Fruit fly (Drosophila melanogaster) whole organism, prepupa: ENCODE data around the gene Wdr59.
A peak's percentile ranks its signal among the peaks of the same experiment; 100 is the strongest.

Experiments
- Blimp-1 ChIP-seq: fragments of 200-800 bp; sonication (Bioruptor generic); optimal IDR thresholded peaks from 3 replicates; lab custom pipeline; 2017; ENCODE audit warnings: missing biosample characterization, missing genetic modification characterization, mild to moderate bottlenecking, moderate library complexity, missing genetic modification reagents
- CG10631 ChIP-seq: fragments of 200-800 bp; sonication (Bioruptor generic); optimal IDR thresholded peaks from 2 replicates; lab custom pipeline; 2016; ENCODE audit warnings: missing biosample characterization, missing genetic modification characterization
- CG10669 ChIP-seq: fragments of 200-800 bp; sonication (Bioruptor generic); optimal IDR thresholded peaks from 3 replicates; lab custom pipeline; 2018; ENCODE audit warnings: missing biosample characterization, mild to moderate bottlenecking, missing genetic modification characterization, moderate library complexity
- CG11294 ChIP-seq: fragments of 200-800 bp; sonication (Bioruptor generic); IDR thresholded peaks from 2 replicates; pipeline ENCODE4 v1.3.6; 2022; ENCODE audit warnings: missing biosample characterization, missing genetic modification characterization
- CG11762 ChIP-seq: fragments of 200-800 bp; sonication (Bioruptor generic); optimal IDR thresholded peaks from 3 replicates; lab custom pipeline; 2016; ENCODE audit warnings: missing biosample characterization, missing genetic modification characterization; ENCODE audit not compliant: insufficient read depth
- CG11902 ChIP-seq: fragments of 200-800 bp; sonication (Bioruptor generic); optimal IDR thresholded peaks from 3 replicates; lab custom pipeline; 2016; ENCODE audit warnings: missing biosample characterization, missing genetic modification characterization
- CG15336 ChIP-seq: fragments of 200-800 bp; sonication (Bioruptor generic); IDR thresholded peaks from 2 replicates; pipeline ENCODE4 v1.3.6; 2022; ENCODE audit warnings: missing biosample characterization, missing genetic modification characterization
- CG1621 ChIP-seq: fragments of 200-800 bp; sonication (Bioruptor generic); optimal IDR thresholded peaks from 3 replicates; lab custom pipeline; 2018; ENCODE audit warnings: missing biosample characterization, mild to moderate bottlenecking, missing genetic modification characterization
- CG16779 ChIP-seq: fragments of 200-800 bp; sonication (Bioruptor generic); optimal IDR thresholded peaks from 3 replicates; lab custom pipeline; 2017; ENCODE audit warnings: missing biosample characterization, mild to moderate bottlenecking, missing genetic modification characterization
- CG3032 ChIP-seq: fragments of 200-800 bp; optimal IDR thresholded peaks from 2 replicates; lab custom pipeline; 2019; ENCODE audit warnings: missing biosample characterization, mild to moderate bottlenecking, missing genetic modification characterization, moderate library complexity
- CG31627 ChIP-seq: fragments of 200-800 bp; sonication (Bioruptor generic); optimal IDR thresholded peaks from 3 replicates; lab custom pipeline; 2016; ENCODE audit warnings: missing biosample characterization, missing genetic modification characterization
- CG34406 ChIP-seq: fragments of 200-800 bp; sonication (Bioruptor generic); optimal IDR thresholded peaks from 3 replicates; lab custom pipeline; 2016; ENCODE audit warnings: missing biosample characterization, missing genetic modification characterization
- CG3919 ChIP-seq: fragments of 200-800 bp; sonication (Bioruptor generic); optimal IDR thresholded peaks from 3 replicates; lab custom pipeline; 2016; ENCODE audit warnings: missing biosample characterization, missing genetic modification characterization
- CG4318 ChIP-seq: fragments of 200-800 bp; sonication (Bioruptor generic); optimal IDR thresholded peaks from 3 replicates; lab custom pipeline; 2017; ENCODE audit warnings: missing biosample characterization, mild to moderate bottlenecking, missing genetic modification characterization
- CG6163 ChIP-seq: fragments of 200-800 bp; sonication (Bioruptor generic); IDR thresholded peaks from 3 replicates; pipeline ENCODE4 v1.3.6; 2022; ENCODE audit warnings: missing biosample characterization, missing genetic modification characterization
- CG6792 ChIP-seq: fragments of 200-800 bp; sonication (Bioruptor generic); optimal IDR thresholded peaks from 3 replicates; lab custom pipeline; 2016; ENCODE audit warnings: missing biosample characterization, missing genetic modification characterization
- CG6808 ChIP-seq: fragments of 200-800 bp; sonication (Bioruptor generic); optimal IDR thresholded peaks from 3 replicates; lab custom pipeline; 2017; ENCODE audit warnings: missing biosample characterization, missing genetic modification characterization, mild to moderate bottlenecking, moderate library complexity, missing genetic modification reagents
- CG6854 ChIP-seq: fragments of 200-800 bp; sonication (Bioruptor generic); optimal IDR thresholded peaks from 2 replicates; lab custom pipeline; 2017; ENCODE audit warnings: missing biosample characterization, mild to moderate bottlenecking, missing genetic modification characterization
- CG7368 ChIP-seq: fragments of 200-800 bp; sonication (Bioruptor generic); optimal IDR thresholded peaks from 3 replicates; lab custom pipeline; 2016; ENCODE audit warnings: missing biosample characterization, missing genetic modification characterization
- CG8119 ChIP-seq: fragments of 200-800 bp; sonication (Bioruptor generic); IDR thresholded peaks from 3 replicates; pipeline ENCODE4 v1.3.6; 2022; ENCODE audit warnings: missing biosample characterization, missing genetic modification characterization
- CG8319 ChIP-seq: fragments of 200-800 bp; sonication (Bioruptor generic); optimal IDR thresholded peaks from 3 replicates; lab custom pipeline; 2016; ENCODE audit warnings: missing biosample characterization, missing genetic modification characterization
- CG8632 ChIP-seq: fragments of 200-800 bp; sonication (Bioruptor generic); optimal IDR thresholded peaks from 3 replicates; lab custom pipeline; 2016; ENCODE audit warnings: missing biosample characterization, missing genetic modification characterization
- CG9139 ChIP-seq: fragments of 200-800 bp; sonication (Bioruptor generic); optimal IDR thresholded peaks from 3 replicates; lab custom pipeline; 2017; ENCODE audit warnings: missing biosample characterization, mild to moderate bottlenecking, missing genetic modification characterization
- Eip75B ChIP-seq: fragments of 200-800 bp; sonication (Bioruptor generic); optimal IDR thresholded peaks from 3 replicates; lab custom pipeline; 2016; ENCODE audit warnings: missing biosample characterization, missing genetic modification characterization
- Eip78C ChIP-seq: fragments of 200-800 bp; sonication (Bioruptor generic); peaks from one replicate; lab custom pipeline; 2016; ENCODE audit warnings: missing biosample characterization, missing genetic modification characterization
- Eip93F ChIP-seq: fragments of 200-800 bp; sonication (Bioruptor generic); optimal IDR thresholded peaks from 2 replicates; lab custom pipeline; 2016; ENCODE audit warnings: missing biosample characterization, mild to moderate bottlenecking, missing genetic modification characterization
- Ets21C ChIP-seq: fragments of 200-800 bp; sonication (Bioruptor generic); optimal IDR thresholded peaks from 3 replicates; lab custom pipeline; 2016; ENCODE audit warnings: missing biosample characterization, missing genetic modification characterization
- Ets96B ChIP-seq: fragments of 200-800 bp; optimal IDR thresholded peaks from 2 replicates; lab custom pipeline; 2019; ENCODE audit warnings: missing biosample characterization, mild to moderate bottlenecking, missing genetic modification characterization, moderate library complexity
- Gug ChIP-seq: fragments of 200-800 bp; sonication (Bioruptor generic); IDR thresholded peaks from 2 replicates; pipeline ENCODE4 v1.3.6; 2022; ENCODE audit warnings: missing biosample characterization, missing genetic modification characterization
- Hr38 ChIP-seq: sonication (Bioruptor generic); optimal IDR thresholded peaks from 2 replicates; lab custom pipeline; 2016; ENCODE audit warnings: missing biosample characterization, missing genetic modification characterization
- Hr39 ChIP-seq: fragments of 200-800 bp; sonication (Bioruptor generic); optimal IDR thresholded peaks from 2 replicates; lab custom pipeline; 2016; ENCODE audit warnings: missing biosample characterization, missing genetic modification characterization
- Hr4 ChIP-seq: fragments of 200-800 bp; sonication (Bioruptor generic); optimal IDR thresholded peaks from 3 replicates; lab custom pipeline; 2016; ENCODE audit warnings: missing biosample characterization, missing genetic modification characterization
- Lpt ChIP-seq: fragments of 200-800 bp; sonication (Bioruptor generic); optimal IDR thresholded peaks from 3 replicates; lab custom pipeline; 2016; ENCODE audit warnings: missing biosample characterization, missing genetic modification characterization
- Met ChIP-seq: fragments of 200-800 bp; sonication (Bioruptor generic); optimal IDR thresholded peaks from 3 replicates; lab custom pipeline; 2016; ENCODE audit warnings: missing biosample characterization, missing genetic modification characterization
- OdsH ChIP-seq: fragments of 200-800 bp; sonication (Bioruptor generic); optimal IDR thresholded peaks from 3 replicates; lab custom pipeline; 2016; ENCODE audit warnings: missing biosample characterization, missing genetic modification characterization
- Sox102F ChIP-seq: fragments of 200-800 bp; sonication (Bioruptor generic); optimal IDR thresholded peaks from 2 replicates; lab custom pipeline; 2016; ENCODE audit warnings: missing biosample characterization, mild to moderate bottlenecking, missing genetic modification characterization
- Sox15 ChIP-seq: fragments of 200-800 bp; sonication (Bioruptor generic); optimal IDR thresholded peaks from 3 replicates; lab custom pipeline; 2016; ENCODE audit warnings: missing biosample characterization, missing genetic modification characterization
- acj6 ChIP-seq: fragments of 200-800 bp; sonication (Bioruptor generic); optimal IDR thresholded peaks from 3 replicates; lab custom pipeline; 2016; ENCODE audit warnings: missing biosample characterization, missing genetic modification characterization
- eg ChIP-seq: fragments of 200-800 bp; sonication (Bioruptor generic); IDR thresholded peaks from 3 replicates; pipeline ENCODE4 v1.3.6; 2022; ENCODE audit warnings: missing biosample characterization, missing genetic modification characterization
- esn ChIP-seq: fragments of 200-800 bp; sonication (Bioruptor generic); optimal IDR thresholded peaks from 2 replicates; lab custom pipeline; 2016; ENCODE audit warnings: missing biosample characterization, mild to moderate bottlenecking, missing genetic modification characterization, moderate library complexity
- fd59A ChIP-seq: fragments of 200-800 bp; sonication (Bioruptor generic); optimal IDR thresholded peaks from 2 replicates; lab custom pipeline; 2017; ENCODE audit warnings: missing biosample characterization, mild to moderate bottlenecking, missing genetic modification characterization, missing genetic modification reagents
- lz ChIP-seq: fragments of 200-800 bp; sonication (Bioruptor generic); optimal IDR thresholded peaks from 3 replicates; lab custom pipeline; 2016; ENCODE audit warnings: missing biosample characterization, missing genetic modification characterization
- net ChIP-seq: fragments of 200-800 bp; sonication (Bioruptor generic); optimal IDR thresholded peaks from 3 replicates; lab custom pipeline; 2016; ENCODE audit warnings: missing biosample characterization, missing genetic modification characterization
- pdm3 ChIP-seq: fragments of 200-800 bp; sonication (Bioruptor generic); optimal IDR thresholded peaks from 3 replicates; lab custom pipeline; 2016; ENCODE audit warnings: missing biosample characterization, missing genetic modification characterization
- salr ChIP-seq, 2 experiments: fragments of 200-800 bp; sonication (Bioruptor generic); optimal IDR thresholded peaks; 3 replicates each; lab custom pipeline; 2016 to 2018; ENCODE audit warnings: missing biosample characterization in 2 of 2, missing genetic modification characterization in 2 of 2, mild to moderate bottlenecking in 1 of 2
- ss ChIP-seq, 2 experiments: fragments of 200-800 bp; sonication (Bioruptor generic); optimal IDR thresholded peaks; 2 replicates in 1 of 2; 3 replicates in 1 of 2; lab custom pipeline; 2017 to 2018; ENCODE audit warnings: mild to moderate bottlenecking in 2 of 2, missing biosample characterization in 2 of 2, missing genetic modification characterization in 2 of 2, moderate library complexity in 1 of 2

Wdr59 gene

DNA sequence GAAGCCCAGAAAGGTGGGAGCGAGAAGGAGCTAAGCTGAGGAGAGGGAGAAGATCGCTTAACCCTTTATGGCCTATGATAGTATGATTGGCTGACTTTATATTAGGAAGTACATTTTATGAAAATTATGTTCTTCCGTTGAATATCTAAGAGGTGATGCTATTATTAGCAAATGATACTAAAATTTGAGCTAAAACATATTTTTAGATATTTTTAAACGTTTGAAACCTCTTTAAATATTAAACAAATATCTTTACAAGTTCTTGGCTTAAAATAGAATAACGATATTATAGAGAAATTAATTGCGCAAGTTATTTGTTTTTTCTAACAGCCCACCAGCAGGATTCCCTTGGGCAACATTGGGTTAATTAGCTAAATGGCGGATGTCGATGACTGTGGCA lies 21.8 kb upstream of the Wdr59 start (continued):
- TF ChIP-seq Hr39: no peak
- TF ChIP-seq Blimp-1 (GFP tag; lab: Kevin White, UChicago): no peak
- TF ChIP-seq CG6163 (GFP tag; lab: Robert Waterston, UW): peak; percentile 28; the same call in 1 of the 3 replicates
- peak; percentile 61 for TF ChIP-seq CG3919 (GFP tag; lab: Kevin White, UChicago)
- peak; percentile 72 for TF ChIP-seq CG8119 (GFP tag; lab: Robert Waterston, UW)
- TF ChIP-seq Eip78C (GFP tag; lab: Kevin White, UChicago): peak; percentile 91
- 0 out of 2 replicates have a peak, but pooled peaks have one; percentile 31 for TF ChIP-seq CG11294 (GFP tag; lab: Robert Waterston, UW)
- peak; percentile 33 for TF ChIP-seq esn
- no peak for TF ChIP-seq Ets21C (GFP tag; lab: Kevin White, UChicago)
- no peak for TF ChIP-seq eg (GFP tag; lab: Robert Waterston, UW)
- peak; percentile 35 to 67 for TF ChIP-seq salr (GFP tag; optimal IDR thresholded peaks at IDR 0.05; lab: Kevin White, UChicago)
- TF ChIP-seq Hr38 (GFP tag; lab: Kevin White, UChicago): no peak
- peak; percentile 42 for TF ChIP-seq CG11762
- TF ChIP-seq CG15336 (GFP tag; lab: Robert Waterston, UW): peak; percentile 50; the same call in 1 of the 2 replicates
- peak; percentile 67 for TF ChIP-seq CG10669
- TF ChIP-seq CG8319: no peak

DNA sequence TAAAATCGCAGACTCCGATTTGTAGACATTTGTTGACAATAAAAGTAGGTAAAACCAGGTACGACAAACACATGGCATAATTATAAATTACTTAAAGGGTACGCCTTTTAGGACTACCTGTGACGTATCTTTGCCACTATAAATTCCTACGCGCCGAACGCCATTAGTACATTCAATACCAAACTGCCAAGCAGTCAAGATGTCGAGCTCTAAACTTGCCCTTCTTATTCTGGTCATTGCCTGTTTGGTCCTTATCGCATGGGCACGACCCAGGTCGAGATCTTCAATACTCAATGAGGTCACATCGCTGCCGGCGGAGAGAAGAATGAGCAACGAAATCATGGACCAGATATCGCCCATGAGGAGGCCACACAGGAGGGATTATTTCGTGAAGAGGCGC lies 20.4 kb upstream of the Wdr59 start, which contains the start of gene CG14915:
Gene CG14915 (plus strand): TSS at position 166 of the 400 bp plus-strand sequence.
- no peak for TF ChIP-seq Eip75B

DNA sequence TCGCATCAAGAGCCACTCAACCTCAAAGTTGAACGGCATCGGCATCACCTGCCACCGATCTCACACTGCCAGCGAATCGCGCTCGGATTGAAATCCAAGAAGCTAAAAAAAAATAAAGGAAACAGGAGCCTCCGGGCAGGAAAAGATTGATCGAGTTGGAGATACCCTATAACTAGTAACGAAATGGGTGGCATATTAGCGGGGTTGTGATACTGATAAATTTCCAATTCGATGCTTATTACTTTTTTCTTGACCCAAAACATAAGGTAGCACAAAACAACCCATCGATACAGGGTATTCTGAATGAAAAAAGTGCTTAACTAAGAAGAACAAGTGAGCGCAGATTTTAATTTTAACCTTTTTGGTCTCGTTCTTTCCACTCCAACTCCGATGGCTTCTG lies 19.0 kb upstream of the Wdr59 start:
- peak; percentile 77 for TF ChIP-seq Sox102F
- TF ChIP-seq CG8632 (GFP tag; lab: Kevin White, UChicago): peak; percentile 46
- TF ChIP-seq fd59A (GFP tag; lab: Kevin White, UChicago): peak; percentile 69
- peak; percentile 82 for TF ChIP-seq Met (GFP tag; lab: Kevin White, UChicago)
- peak; percentile 82 for TF ChIP-seq CG31627 (GFP tag; lab: Kevin White, UChicago)
- TF ChIP-seq Ets96B (tag; lab: Kevin White, UChicago): peak; percentile 77
- TF ChIP-seq CG6792 (GFP tag; lab: Kevin White, UChicago): peak; percentile 72
- peak; percentile 64; the same call in 2 of the 3 replicates for TF ChIP-seq CG8119 (GFP tag; lab: Robert Waterston, UW)
- TF ChIP-seq CG11762: peak; percentile 17
- TF ChIP-seq Eip93F (GFP tag; lab: Kevin White, UChicago): peak; percentile 23
- peak; percentile 81 for TF ChIP-seq CG6808 (GFP tag; lab: Kevin White, UChicago)
- TF ChIP-seq CG11294 (GFP tag; lab: Robert Waterston, UW): no peak
- 0 out of 3 replicates have a peak, but pooled peaks have one; percentile 27 for TF ChIP-seq eg (GFP tag; lab: Robert Waterston, UW)
- TF ChIP-seq CG15336 (GFP tag; lab: Robert Waterston, UW): no peak
- TF ChIP-seq CG10631 (GFP tag; lab: Kevin White, UChicago): peak; percentile 74
- TF ChIP-seq net (GFP tag; lab: Kevin White, UChicago): peak; percentile 39
- peak; percentile 75 for TF ChIP-seq CG3032
- peak; percentile 75 for TF ChIP-seq Eip75B
- TF ChIP-seq CG6854: no peak
- TF ChIP-seq Lpt (GFP tag; lab: Kevin White, UChicago): no peak
- peak; percentile 41 for TF ChIP-seq CG34406 (GFP tag; lab: Kevin White, UChicago)
- TF ChIP-seq CG4318 (GFP tag; lab: Kevin White, UChicago): no peak
- TF ChIP-seq CG7368 (GFP tag; lab: Kevin White, UChicago): no peak
- TF ChIP-seq Blimp-1 (GFP tag; lab: Kevin White, UChicago): no peak
- TF ChIP-seq ss (GFP tag; optimal IDR thresholded peaks at IDR 0.05; lab: Kevin White, UChicago): peak; percentile 68 to 74
- peak; percentile 85 for TF ChIP-seq Eip78C (GFP tag; lab: Kevin White, UChicago)
- peak; percentile 29 for TF ChIP-seq Sox15 (GFP tag; lab: Kevin White, UChicago)
- TF ChIP-seq CG11902: no peak
- peak; percentile 17 to 60 for TF ChIP-seq salr (GFP tag; optimal IDR thresholded peaks at IDR 0.05; lab: Kevin White, UChicago)
- TF ChIP-seq CG9139 (GFP tag; lab: Kevin White, UChicago): peak; percentile 63
- TF ChIP-seq pdm3: peak; percentile 70
- peak; percentile 65 for TF ChIP-seq OdsH
- peak; percentile 77 for TF ChIP-seq CG3919 (GFP tag; lab: Kevin White, UChicago)
- TF ChIP-seq lz (GFP tag; lab: Kevin White, UChicago): peak; percentile 79
- no peak for TF ChIP-seq Gug (GFP tag; lab: Robert Waterston, UW)
- peak; percentile 81 for TF ChIP-seq CG6163 (GFP tag; lab: Robert Waterston, UW)
- no peak for TF ChIP-seq CG16779 (tag; lab: Kevin White, UChicago)
- TF ChIP-seq CG1621 (tag; lab: Kevin White, UChicago): peak; percentile 65
- peak; percentile 68 for TF ChIP-seq acj6
- TF ChIP-seq Hr4 (GFP tag; lab: Kevin White, UChicago): peak; percentile 47
